Fruit fly (Drosophila melanogaster): ENCODE data around the gene TyrR.

The TyrR gene

dm6 chr3R:17718051-17718693 is 44.8 kb downstream of the TyrR start, which contains the start of gene osa (continued):
- TF ChIP-seq Blimp-1 (GFP tag; optimal IDR thresholded peaks at IDR 0.05) (peak; percentile 4), CG1529 (GFP tag; optimal IDR thresholded peaks at IDR 0.05) (no peak), CG8478 (optimal IDR thresholded peaks at IDR 0.05) (no peak), CG11695 (GFP tag; IDR thresholded peaks at IDR 0.05) (no peak), Fer3 (tag; optimal IDR thresholded peaks at IDR 0.05) (no peak), CG3065 (GFP tag; optimal IDR thresholded peaks at IDR 0.05) (no peak), nau (GFP tag; optimal IDR thresholded peaks at IDR 0.05) (no peak), row (GFP tag; IDR thresholded peaks at IDR 0.05) (no peak), CG30020 (tag; optimal IDR thresholded peaks at IDR 0.05) (peak; percentile 39), insv (GFP tag; optimal IDR thresholded peaks at IDR 0.05) (no peak), Ravus (GFP tag; IDR thresholded peaks at IDR 0.05) (no peak), CG13775 (GFP tag; optimal IDR thresholded peaks at IDR 0.05) (peak; percentile 54), D19A (tag; optimal IDR thresholded peaks at IDR 0.05) (peak; percentile 78), dmrt11E (tag; optimal IDR thresholded peaks at IDR 0.05) (peak; percentile 6), CG10267 (tag; optimal IDR thresholded peaks at IDR 0.05) (peak; percentile 35), CG32767 (GFP tag; IDR thresholded peaks at IDR 0.05) (no peak), CG8281 (tag; optimal IDR thresholded peaks at IDR 0.05) (no peak), Bgb (GFP tag; IDR thresholded peaks at IDR 0.05; ENCODE audit: partially characterized antibody) (no peak), CG15514 (GFP tag; optimal IDR thresholded peaks at IDR 0.05) (no peak), Hsf (GFP tag; optimal IDR thresholded peaks at IDR 0.05) (no peak), CG42726 (GFP tag; IDR thresholded peaks at IDR 0.05; ENCODE audit: partially characterized antibody) (no peak), CG9797 (GFP tag; optimal IDR thresholded peaks at IDR 0.05) (peak; percentile 52), kni (GFP tag; optimal IDR thresholded peaks at IDR 0.05) (no peak), CG7745 (tag; optimal IDR thresholded peaks at IDR 0.05) (no peak), vvl (GFP tag; IDR thresholded peaks at IDR 0.05) (no peak), CG43689 (GFP tag; IDR thresholded peaks at IDR 0.05) (no peak), lbe (GFP tag; optimal IDR thresholded peaks at IDR 0.05) (peak; percentile 54), CG15479 (GFP tag; optimal IDR thresholded peaks at IDR 0.05) (no peak), CG11504 (tag; optimal IDR thresholded peaks at IDR 0.05) (peak; percentile 13), CG7357 (GFP tag; IDR thresholded peaks at IDR 0.05) (no peak), CG1647 (GFP tag; optimal IDR thresholded peaks at IDR 0.05) (no peak), tio (GFP tag; optimal IDR thresholded peaks at IDR 0.05) (no peak), Hmr (GFP tag; optimal IDR thresholded peaks at IDR 0.05) (peak; percentile 16), CG6272 (GFP tag; IDR thresholded peaks at IDR 0.05) (peak; percentile 70; the same call in 1 of the 2 replicates), CG12744 (GFP tag; optimal IDR thresholded peaks at IDR 0.05) (no peak), ci (GFP tag; IDR thresholded peaks at IDR 0.05) (no peak), B-H2 (GFP tag; optimal IDR thresholded peaks at IDR 0.05) (no peak), Camta (GFP tag; optimal IDR thresholded peaks at IDR 0.05) (peak; percentile 2), CG8924 (tag; optimal IDR thresholded peaks at IDR 0.05) (peak; percentile 30), CG15696 (tag; optimal IDR thresholded peaks at IDR 0.05) (no peak), ewg (GFP tag; optimal IDR thresholded peaks at IDR 0.05) (no peak), peb (GFP tag; IDR thresholded peaks at IDR 0.05) (no peak), CG33213 (GFP tag; optimal IDR thresholded peaks at IDR 0.05) (peak; percentile 22), CG6683 (GFP tag; optimal IDR thresholded peaks at IDR 0.05) (no peak), CG11398 (GFP tag; optimal IDR thresholded peaks at IDR 0.05) (no peak), nom (GFP tag; optimal IDR thresholded peaks at IDR 0.05) (peak; percentile 43), corto (GFP tag; optimal IDR thresholded peaks at IDR 0.05) (peak; percentile 23), Neu2 (GFP tag; optimal IDR thresholded peaks at IDR 0.05; ENCODE audit: borderline replicate concordance) (no peak), z (GFP tag; IDR thresholded peaks at IDR 0.05) (no peak), ERR (GFP tag; optimal IDR thresholded peaks at IDR 0.05) (no peak)

Measured in whole organism, embryonic.